Worm (Caenorhabditis elegans): ENCODE data around the gene sec-3.

- no peak for TF ChIP-seq flt-1 (GFP tag; IDR thresholded peaks at IDR 0.05)
- no peak for TF ChIP-seq ztf-23 (GFP tag; IDR thresholded peaks at IDR 0.05)
- no peak for TF ChIP-seq T22C8.4 (GFP tag; IDR thresholded peaks at IDR 0.05)
- TF ChIP-seq med-1 (GFP tag; optimal IDR thresholded peaks at IDR 0.05; ENCODE audit: insufficient read depth), result no peak
- no peak for TF ChIP-seq klf-2 (GFP tag; conservative IDR thresholded peaks at IDR 0.05)
- TF ChIP-seq ztf-29 (GFP tag; IDR thresholded peaks at IDR 0.05), result no peak
These were observed 29.3 kb downstream of the sec-3 start, which contains the start of gene ceh-31 for ce11 chrX:3070322-3070721.
